Fruit fly (Drosophila melanogaster): Measurements from ENCODE around the gene vrs.

Gene vrs

dm6 chr3R:12433764-12434163, 13.7 kb upstream of the vrs start, which contains the start of the genes Aos1 and Srlp (continued):
- TF ChIP-seq zen2 (GFP tag; IDR thresholded peaks at IDR 0.05; ENCODE audit: partially characterized antibody) (no peak), CG18262 (tag; optimal IDR thresholded peaks at IDR 0.05) (peak; percentile 66), al (GFP tag; IDR thresholded peaks at IDR 0.05) (peak; percentile 43), CG12391 (tag; optimal IDR thresholded peaks at IDR 0.05) (peak; percentile 81), chinmo (GFP tag; IDR thresholded peaks at IDR 0.05; ENCODE audit: partially characterized antibody) (0 out of 4 replicates have a peak, but pooled peaks have one; percentile 38), CG30020 (tag; optimal IDR thresholded peaks at IDR 0.05) (peak; percentile 74), CG17385 (GFP tag; optimal IDR thresholded peaks at IDR 0.05) (peak; percentile 51), CG12155 (GFP tag; optimal IDR thresholded peaks at IDR 0.05) (peak; percentile 43), cad (GFP tag; optimal IDR thresholded peaks at IDR 0.05) (no peak), CG17829 (tag; optimal IDR thresholded peaks at IDR 0.05) (peak; percentile 66), CG6654 (GFP tag; optimal IDR thresholded peaks at IDR 0.05) (no peak), mam (GFP tag; optimal IDR thresholded peaks at IDR 0.05) (peak; percentile 15), B-H2 (GFP tag; optimal IDR thresholded peaks at IDR 0.05) (peak; percentile 60), eyg (GFP tag; optimal IDR thresholded peaks at IDR 0.05) (no peak), Lpt (GFP tag; optimal IDR thresholded peaks at IDR 0.05) (no peak), lola (GFP tag; optimal IDR thresholded peaks at IDR 0.05) (peak in 1 of 3 experiments; percentile 56), Lhr (GFP tag; optimal IDR thresholded peaks at IDR 0.05) (peak; percentile 39), CG15601 (tag; optimal IDR thresholded peaks at IDR 0.05) (peak; percentile 58), Max (GFP tag; optimal IDR thresholded peaks at IDR 0.05) (peak; percentile 56), sc (optimal IDR thresholded peaks at IDR 0.05) (no peak), sc (GFP tag; optimal IDR thresholded peaks at IDR 0.05) (peak; percentile 1), slbo (GFP tag; IDR thresholded peaks at IDR 0.05) (0 out of 2 replicates have a peak, but pooled peaks have one; percentile 40), stwl (tag; optimal IDR thresholded peaks at IDR 0.05) (peak; percentile 53), CG5245 (GFP tag; optimal IDR thresholded peaks at IDR 0.05) (peak; percentile 63), CG4730 (GFP tag; IDR thresholded peaks at IDR 0.05) (no peak), Usf (GFP tag; optimal IDR thresholded peaks at IDR 0.05) (peak; percentile 9), CG13123 (GFP tag; optimal IDR thresholded peaks at IDR 0.05) (peak; percentile 19), Hr3 (GFP tag; optimal IDR thresholded peaks at IDR 0.05) (peak; percentile 66), Chrac-16 (GFP tag; optimal IDR thresholded peaks at IDR 0.05) (peak; percentile 38), CG18764 (GFP tag; optimal IDR thresholded peaks at IDR 0.05) (peak; percentile 20), tin (GFP tag; optimal IDR thresholded peaks at IDR 0.05) (peak; percentile 47), gfzf (GFP tag; optimal IDR thresholded peaks at IDR 0.05) (peak; percentile 74), CG2712 (tag; optimal IDR thresholded peaks at IDR 0.05) (peak; percentile 76), Eip74EF (GFP tag; optimal IDR thresholded peaks at IDR 0.05) (no peak), dpn (GFP tag; optimal IDR thresholded peaks at IDR 0.05) (peak in 1 of 2 experiments; percentile 45), CG3847 (GFP tag; IDR thresholded peaks at IDR 0.05) (peak; percentile 55; the same call in 1 of the 2 replicates), CG9817 (tag; optimal IDR thresholded peaks at IDR 0.05) (peak; percentile 69), CG18011 (GFP tag; optimal IDR thresholded peaks at IDR 0.05) (peak; percentile 11), CG1602 (GFP tag; optimal IDR thresholded peaks at IDR 0.05) (peak; percentile 3), insv (GFP tag; optimal IDR thresholded peaks at IDR 0.05) (peak in 1 of 2 experiments; percentile 23), Atf3 (GFP tag; optimal IDR thresholded peaks at IDR 0.05) (no peak), CG10979 (tag; optimal IDR thresholded peaks at IDR 0.05) (peak; percentile 52), zfh2 (GFP tag; optimal IDR thresholded peaks at IDR 0.05) (peak; percentile 18), Dek (tag; optimal IDR thresholded peaks at IDR 0.05) (peak; percentile 63), psq (GFP tag; optimal IDR thresholded peaks at IDR 0.05) (no peak), Nf-YC (tag; optimal IDR thresholded peaks at IDR 0.05) (peak; percentile 69), CG13287 (GFP tag; IDR thresholded peaks at IDR 0.05; ENCODE audit: partially characterized antibody) (peak; percentile 35; the same call in 1 of the 2 replicates), fd64A (GFP tag; optimal IDR thresholded peaks at IDR 0.05) (no peak), CG10654 (GFP tag; optimal IDR thresholded peaks at IDR 0.05) (peak; percentile 24), grau (tag; optimal IDR thresholded peaks at IDR 0.05) (peak; percentile 71)
